Worm (Caenorhabditis elegans) whole organism, mixed stage, embryonic: ENCODE data around the gene R03D7.8.

ENCODE experiments used
- ceh-39 ChIP-seq: fragments of 150-350 bp; optimal IDR thresholded peaks from 2 replicates; lab custom pipeline; 2014; ENCODE audit warnings: missing biosample characterization, missing genetic modification characterization
- elt-3 ChIP-seq: fragments of 150-350 bp; optimal IDR thresholded peaks from 2 replicates; lab custom pipeline; 2014; ENCODE audit warnings: missing biosample characterization, missing genetic modification characterization
- nhr-12 ChIP-seq: fragments of 150-350 bp; optimal IDR thresholded peaks from 2 replicates; lab custom pipeline; 2014; ENCODE audit warnings: missing biosample characterization, missing genetic modification characterization
- nhr-237 ChIP-seq: fragments of 150-350 bp; optimal IDR thresholded peaks from 2 replicates; lab custom pipeline; 2014; ENCODE audit warnings: missing biosample characterization, missing genetic modification characterization
- pha-4 ChIP-seq: fragments of 150-350 bp; optimal IDR thresholded peaks from 2 replicates; lab custom pipeline; 2018; ENCODE audit warnings: missing biosample characterization, missing genetic modification reagents, missing genetic modification characterization

DNA sequence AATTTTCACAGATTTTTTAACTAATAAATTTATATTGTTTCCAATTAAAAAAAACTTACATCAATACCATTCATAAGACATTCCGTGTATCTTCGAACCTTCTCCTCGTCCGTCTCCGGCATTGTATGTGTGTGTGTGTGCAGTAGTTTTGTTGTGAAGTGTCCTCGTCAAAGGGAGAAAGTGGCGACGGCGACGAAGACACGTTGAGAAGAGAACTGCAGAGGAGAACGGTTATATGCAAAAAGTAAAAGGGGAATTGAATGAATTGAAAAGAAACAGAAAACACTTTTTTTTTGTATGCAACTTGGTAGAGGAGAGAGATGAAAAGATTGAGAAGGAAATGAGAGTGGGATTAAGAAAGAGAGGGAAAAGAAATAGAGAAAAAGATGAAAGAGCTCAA is 11.2 kb downstream of the R03D7.8 start:
- TF ChIP-seq pha-4 (tag; lab: Kevin White, UChicago) (no peak), nhr-12 (tag; lab: Kevin White, UChicago) (no peak), ceh-39 (no peak), elt-3 (tag; lab: Kevin White, UChicago) (no peak), nhr-237 (tag; lab: Kevin White, UChicago) (no peak)
